Worm (Caenorhabditis elegans) whole organism, late embryonic: ENCODE measurements around the gene clec-45.

Experiments used
- C08G9.2 ChIP-seq: sonication (generic microtip); optimal IDR thresholded peaks from 2 replicates; lab custom pipeline; 2016; ENCODE audit warnings: mild to moderate bottlenecking, missing genetic modification characterization, moderate library complexity, missing compliant biosample characterization
- T23F11.4 ChIP-seq: fragments of 200-800 bp; sonication (Bioruptor generic); optimal IDR thresholded peaks from 2 replicates; lab custom pipeline; 2018; ENCODE audit warnings: mild to moderate bottlenecking, missing genetic modification characterization, missing compliant biosample characterization
- Y22D7AL.16 ChIP-seq: sonication (generic microtip); optimal IDR thresholded peaks from 2 replicates; lab custom pipeline; 2016; ENCODE audit warnings: missing genetic modification characterization, missing compliant biosample characterization
- ceh-14 ChIP-seq: sonication (generic microtip); optimal IDR thresholded peaks from 2 replicates; lab custom pipeline; 2016; ENCODE audit warnings: missing genotype, missing genetic modification characterization, missing compliant biosample characterization
- ceh-2 ChIP-seq: sonication (generic microtip); optimal IDR thresholded peaks from 2 replicates; lab custom pipeline; 2016; ENCODE audit warnings: missing genotype, missing genetic modification characterization, missing compliant biosample characterization
- ceh-22 ChIP-seq: sonication (generic microtip); optimal IDR thresholded peaks from 2 replicates; lab custom pipeline; 2017; ENCODE audit warnings: missing biosample characterization, missing genetic modification characterization
- ceh-24 ChIP-seq: sonication (generic microtip); optimal IDR thresholded peaks from 2 replicates; lab custom pipeline; 2016; ENCODE audit warnings: mild to moderate bottlenecking, missing genetic modification characterization, missing compliant biosample characterization
- ceh-30 ChIP-seq: fragments of 150-350 bp; optimal IDR thresholded peaks from 2 replicates; lab custom pipeline; 2014; ENCODE audit warnings: missing biosample characterization, missing genetic modification characterization
- ceh-34 ChIP-seq: sonication (generic microtip); optimal IDR thresholded peaks from 2 replicates; lab custom pipeline; 2016; ENCODE audit warnings: mild to moderate bottlenecking, missing genetic modification characterization, missing compliant biosample characterization
- ceh-48 ChIP-seq: sonication (generic microtip); optimal IDR thresholded peaks from 2 replicates; lab custom pipeline; 2016; ENCODE audit warnings: missing genetic modification characterization, inconsistent platforms, missing compliant biosample characterization
- ceh-9 ChIP-seq: sonication (generic microtip); optimal IDR thresholded peaks from 2 replicates; lab custom pipeline; 2016; ENCODE audit warnings: mild to moderate bottlenecking, missing genetic modification characterization, inconsistent platforms, missing compliant biosample characterization
- che-1 ChIP-seq: sonication (generic microtip); optimal IDR thresholded peaks from 2 replicates; lab custom pipeline; 2016; ENCODE audit warnings: mild to moderate bottlenecking, missing genetic modification characterization, missing compliant biosample characterization
- dve-1 ChIP-seq: sonication (generic microtip); optimal IDR thresholded peaks from 2 replicates; lab custom pipeline; 2017; ENCODE audit warnings: antibody characterized with exemption, mild to moderate bottlenecking, missing genetic modification characterization, missing compliant biosample characterization
- fkh-10 ChIP-seq: fragments of 150-350 bp; optimal IDR thresholded peaks from 2 replicates; lab custom pipeline; 2014; ENCODE audit warnings: missing biosample characterization, missing genetic modification reagents, missing genetic modification characterization
- fkh-6 ChIP-seq: sonication (generic microtip); optimal IDR thresholded peaks from 2 replicates; lab custom pipeline; 2016; ENCODE audit warnings: missing genetic modification characterization, missing compliant biosample characterization
- gmeb-2 ChIP-seq: sonication (generic microtip); optimal IDR thresholded peaks from 2 replicates; lab custom pipeline; 2016; ENCODE audit warnings: missing genetic modification characterization, inconsistent platforms, missing compliant biosample characterization
- hlh-13 ChIP-seq: fragments of 200-800 bp; sonication (Bioruptor generic); optimal IDR thresholded peaks from 2 replicates; lab custom pipeline; 2018; ENCODE audit warnings: mild to moderate bottlenecking, missing genetic modification characterization, missing compliant biosample characterization
- hlh-15 ChIP-seq: sonication (generic microtip); optimal IDR thresholded peaks from 2 replicates; lab custom pipeline; 2016; ENCODE audit warnings: missing genetic modification characterization, missing compliant biosample characterization
- hlh-30 ChIP-seq: sonication (generic microtip); optimal IDR thresholded peaks from 2 replicates; lab custom pipeline; 2017; ENCODE audit warnings: antibody characterized with exemption, missing genetic modification characterization, missing compliant biosample characterization; ENCODE audit not compliant: insufficient read depth
- lim-6 ChIP-seq: sonication (generic microtip); optimal IDR thresholded peaks from 2 replicates; lab custom pipeline; 2016; ENCODE audit warnings: missing genetic modification characterization, missing compliant biosample characterization
- npax-4 ChIP-seq: sonication (generic microtip); optimal IDR thresholded peaks from 2 replicates; lab custom pipeline; 2016; ENCODE audit warnings: missing genetic modification characterization, missing compliant biosample characterization
- pat-9 ChIP-seq: fragments of 200-800 bp; sonication (Bioruptor generic); optimal IDR thresholded peaks from 2 replicates; lab custom pipeline; 2018; ENCODE audit warnings: mild to moderate bottlenecking, missing genetic modification characterization, moderate library complexity, missing compliant biosample characterization
- pha-2 ChIP-seq: sonication (generic microtip); optimal IDR thresholded peaks from 2 replicates; lab custom pipeline; 2017; ENCODE audit warnings: mild to moderate bottlenecking, missing genetic modification characterization, missing compliant biosample characterization
- pha-4 ChIP-seq: fragments of 150-350 bp; optimal IDR thresholded peaks from 2 replicates; lab custom pipeline; 2018; ENCODE audit warnings: missing biosample characterization, missing genetic modification reagents, missing genetic modification characterization
- pqm-1 ChIP-seq: sonication (generic microtip); optimal IDR thresholded peaks from 2 replicates; lab custom pipeline; 2016; ENCODE audit warnings: missing genetic modification characterization, missing compliant biosample characterization
- pros-1 ChIP-seq: fragments of 150-350 bp; optimal IDR thresholded peaks from 2 replicates; lab custom pipeline; 2014; ENCODE audit warnings: missing biosample characterization, missing genetic modification reagents, missing genetic modification characterization
- ref-2 ChIP-seq: sonication (generic microtip); optimal IDR thresholded peaks from 2 replicates; lab custom pipeline; 2016; ENCODE audit warnings: missing genetic modification characterization, missing compliant biosample characterization
- sdc-2 ChIP-seq: sonication (generic microtip); optimal IDR thresholded peaks from 2 replicates; lab custom pipeline; 2016; ENCODE audit warnings: missing genotype, missing genetic modification characterization, missing compliant biosample characterization
- sox-4 ChIP-seq: sonication (generic microtip); optimal IDR thresholded peaks from 2 replicates; lab custom pipeline; 2017; ENCODE audit warnings: mild to moderate bottlenecking, missing genetic modification characterization, inconsistent platforms, missing compliant biosample characterization
- syd-9 ChIP-seq: sonication (generic microtip); optimal IDR thresholded peaks from 2 replicates; lab custom pipeline; 2016; ENCODE audit warnings: mild to moderate bottlenecking, missing genetic modification characterization, moderate library complexity, missing compliant biosample characterization
- tbx-7 ChIP-seq: sonication (generic microtip); optimal IDR thresholded peaks from 2 replicates; lab custom pipeline; 2016; ENCODE audit warnings: missing genotype, missing genetic modification characterization, missing compliant biosample characterization
- ttx-3 ChIP-seq: sonication (generic microtip); optimal IDR thresholded peaks from 2 replicates; lab custom pipeline; 2016; ENCODE audit warnings: missing genetic modification reagents, missing genetic modification characterization, missing compliant biosample characterization
- unc-42 ChIP-seq: sonication (generic microtip); optimal IDR thresholded peaks from 2 replicates; lab custom pipeline; 2016; ENCODE audit warnings: missing genotype, missing genetic modification characterization, missing compliant biosample characterization
- unc-55 ChIP-seq: sonication (generic microtip); optimal IDR thresholded peaks from 2 replicates; lab custom pipeline; 2017; ENCODE audit warnings: missing biosample characterization, missing genetic modification reagents, missing genetic modification characterization
- zip-5 ChIP-seq: sonication (generic microtip); optimal IDR thresholded peaks from 2 replicates; lab custom pipeline; 2016; ENCODE audit warnings: missing genetic modification characterization, missing compliant biosample characterization
- ztf-16 ChIP-seq: sonication (generic microtip); optimal IDR thresholded peaks from 2 replicates; lab custom pipeline; 2017; ENCODE audit warnings: missing genetic modification characterization, missing compliant biosample characterization

Gene clec-45

DNA sequence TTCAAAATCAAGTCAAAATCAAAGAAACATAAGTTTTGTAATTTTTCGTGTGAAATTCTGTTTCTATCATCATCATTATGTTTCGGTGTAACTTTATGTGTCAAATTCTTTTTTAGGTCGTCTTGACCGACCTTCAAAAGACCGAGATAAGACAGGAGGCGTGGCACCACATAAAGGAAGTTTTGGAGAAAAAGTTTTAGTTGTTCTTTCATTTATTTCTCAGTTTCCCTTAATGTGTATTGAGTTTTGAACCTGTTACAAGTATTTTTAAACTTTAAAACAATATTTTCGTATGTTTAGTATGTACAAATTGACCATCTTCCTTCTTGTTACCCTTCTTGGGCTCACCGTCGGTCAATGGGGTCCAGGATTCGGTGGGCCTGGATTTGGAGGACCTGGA, 13.2 kb upstream of the clec-45 start, which contains the start of gene grsp-4:
Gene grsp-4 (plus strand): TSS at position 301 of the 400 bp plus-strand sequence.
- no peak for TF ChIP-seq tbx-7 (tag; lab: Kevin White, UChicago)
- TF ChIP-seq hlh-13 (GFP tag; lab: Kevin White, UChicago) = no peak

DNA sequence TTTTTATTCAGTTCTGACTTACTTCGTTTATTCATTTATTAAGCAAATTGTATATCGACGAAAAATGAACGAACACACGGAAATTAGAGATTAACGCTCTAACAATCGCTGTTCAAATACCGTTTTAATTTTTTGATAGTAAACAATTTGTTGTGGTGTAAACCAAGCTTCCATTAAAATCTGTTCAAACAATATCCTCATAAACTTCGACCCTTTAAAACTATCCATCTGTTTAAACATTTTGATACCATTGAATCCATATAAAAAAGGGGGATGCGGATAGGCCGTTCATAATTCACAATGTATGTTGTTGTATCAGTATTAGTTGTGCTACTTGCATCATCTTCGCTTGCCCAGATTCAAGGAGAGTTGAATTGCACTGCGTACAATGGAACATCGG, 11.4 kb upstream of the clec-45 start, which contains the start of gene F07C4.6:
Gene F07C4.6 (plus strand): TSS at position 301 of the 400 bp plus-strand sequence.
- TF ChIP-seq npax-4 (tag; lab: Kevin White, UChicago) = no peak
- no peak for TF ChIP-seq gmeb-2 (tag; lab: Kevin White, UChicago)
- no peak for TF ChIP-seq zip-5 (tag; lab: Kevin White, UChicago)
- no peak for TF ChIP-seq tbx-7 (tag; lab: Kevin White, UChicago)
- TF ChIP-seq ztf-16 (tag; lab: Kevin White, UChicago) = no peak
- TF ChIP-seq unc-55 (GFP tag; lab: Kevin White, UChicago) = no peak
- no peak for TF ChIP-seq ref-2 (tag; lab: Kevin White, UChicago)
- TF ChIP-seq lim-6 (tag; lab: Kevin White, UChicago) = no peak
- no peak for TF ChIP-seq sox-4
- TF ChIP-seq syd-9 (tag; lab: Kevin White, UChicago) = no peak
- TF ChIP-seq pros-1 = no peak
- no peak for TF ChIP-seq fkh-10 (GFP tag; lab: Kevin White, UChicago)
- no peak for TF ChIP-seq ttx-3 (tag; lab: Kevin White, UChicago)
- TF ChIP-seq, all 69 proteins: peak for 0

DNA sequence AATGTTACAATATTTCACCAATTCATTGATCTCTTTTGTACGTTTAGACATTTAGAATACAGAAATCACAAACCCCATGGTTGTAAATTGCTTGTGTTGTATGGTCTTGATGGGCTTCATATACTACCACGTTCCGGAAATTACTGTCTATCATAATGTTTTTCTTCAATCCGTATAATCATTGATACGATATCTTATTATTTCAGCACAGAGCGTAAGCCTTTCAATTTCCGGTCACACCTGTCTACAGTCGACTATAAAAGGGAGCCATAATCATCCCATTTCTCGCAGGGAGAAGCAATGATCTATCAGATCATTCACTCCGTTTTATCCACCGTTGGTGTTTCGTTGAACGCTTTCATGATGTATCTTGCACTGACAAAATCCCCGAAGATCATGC, 8.4 kb upstream of the clec-45 start, which contains the start of gene srd-30:
Gene srd-30 (plus strand): TSS at position 301 of the 400 bp plus-strand sequence.
- TF ChIP-seq C08G9.2 (no peak), pqm-1 (tag; lab: Kevin White, UChicago) (no peak), T23F11.4 (no peak), dve-1 (tag; lab: Kevin White, UChicago) (no peak), ceh-24 (no peak), sdc-2 (tag; lab: Kevin White, UChicago) (no peak), ceh-2 (tag; lab: Kevin White, UChicago) (no peak), hlh-15 (tag; lab: Kevin White, UChicago) (no peak), che-1 (no peak), ceh-9 (no peak), ceh-34 (tag; lab: Kevin White, UChicago) (no peak), Y22D7AL.16 (tag; lab: Kevin White, UChicago) (no peak), ceh-48 (tag; lab: Kevin White, UChicago) (no peak), fkh-6 (tag; lab: Kevin White, UChicago) (no peak), npax-4 (tag; lab: Kevin White, UChicago) (no peak), hlh-30 (tag; lab: Kevin White, UChicago) (no peak), pat-9 (tag; lab: Kevin White, UChicago) (no peak), ceh-14 (no peak), ceh-30 (tag; lab: Kevin White, UChicago) (no peak), ref-2 (tag; lab: Kevin White, UChicago) (no peak)

DNA sequence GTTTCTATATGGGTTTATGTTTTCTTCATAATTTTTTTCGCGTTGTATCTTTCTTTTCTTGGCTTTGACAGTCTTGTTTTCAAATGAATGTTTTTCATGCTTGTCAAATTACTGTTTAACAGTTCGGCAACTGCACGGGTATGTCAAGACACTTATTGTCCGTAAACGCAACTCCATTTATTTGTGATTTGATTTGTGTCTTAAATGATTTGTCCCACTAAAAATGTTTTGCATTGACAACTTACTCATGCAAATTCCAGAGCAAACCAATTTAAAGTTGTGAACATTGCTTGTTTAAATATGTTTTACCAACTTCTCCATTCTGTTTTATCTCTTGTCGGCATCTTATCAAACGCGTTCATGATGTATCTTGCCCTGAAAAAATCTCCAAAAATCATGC, 6.2 kb upstream of the clec-45 start, which contains the start of gene srd-25:
Gene srd-25 (plus strand): TSS at position 301 of the 400 bp plus-strand sequence.
- TF ChIP-seq pha-4 (tag; lab: Kevin White, UChicago) (no peak), T23F11.4 (no peak), hlh-30 (tag; lab: Kevin White, UChicago) (no peak), ceh-2 (tag; lab: Kevin White, UChicago) (no peak), pha-2 (tag; lab: Kevin White, UChicago) (no peak), unc-42 (tag; lab: Kevin White, UChicago) (no peak), ttx-3 (tag; lab: Kevin White, UChicago) (no peak), C08G9.2 (no peak), ceh-22 (tag; lab: Kevin White, UChicago) (no peak)
